Worm (Caenorhabditis elegans) whole organism, young adult: ENCODE results near the gene xbx-5.
"Not testable (repeated sequence)": the region's sequence is repeated elsewhere in the genome, so short reads cannot be mapped to it uniquely, and the experiment has no call there.

Source experiments
- dox-1 ChIP-seq: fragments of 200-800 bp; sonication (Bioruptor generic); IDR thresholded peaks from 2 replicates; pipeline ENCODE4 v1.3.6; 2022; ENCODE audit warnings: missing genetic modification reagents, missing genetic modification characterization, missing compliant biosample characterization
- sea-2 ChIP-seq: fragments of 200-800 bp; sonication (Bioruptor generic); IDR thresholded peaks from 2 replicates; pipeline ENCODE4 v1.3.6; 2022; ENCODE audit warnings: missing genetic modification characterization, missing compliant biosample characterization
- ztf-26 ChIP-seq: sonication (generic microtip); optimal IDR thresholded peaks from 2 replicates; lab custom pipeline; 2017; ENCODE audit warnings: missing genetic modification characterization, missing compliant biosample characterization

ce11 chrIII:3843514-3843913 lies 39.2 kb upstream of the xbx-5 start, which contains the start of gene C36A4.4:
- not testable (repeated sequence) for TF ChIP-seq sea-2 (GFP tag; lab: Robert Waterston, UW); dox-1; ztf-26 (tag; lab: Kevin White, UChicago)
